Worm (Caenorhabditis elegans) whole organism, L4 larva: Measurements from ENCODE around the gene frl-1.

Experiments
- aha-1 ChIP-seq: fragments of 150-350 bp; peaks from one replicate; lab custom pipeline; 2014; ENCODE audit warnings: missing biosample characterization, missing genetic modification characterization
- ceh-44 ChIP-seq: fragments of 200-800 bp; sonication (Bioruptor generic); IDR thresholded peaks from 2 replicates; pipeline ENCODE4 v1.3.6; 2022; ENCODE audit warnings: missing genetic modification reagents, missing genetic modification characterization, missing compliant biosample characterization
- ceh-82 ChIP-seq: sonication (generic microtip); optimal IDR thresholded peaks from 2 replicates; lab custom pipeline; 2017; ENCODE audit warnings: missing biosample characterization, missing genetic modification characterization
- cey-2 ChIP-seq: sonication (generic microtip); optimal IDR thresholded peaks from 3 replicates; lab custom pipeline; 2017; ENCODE audit warnings: missing genetic modification characterization, mild to moderate bottlenecking, missing compliant biosample characterization, antibody characterized with exemption, borderline replicate concordance; ENCODE audit not compliant: insufficient read depth
- hmg-1.1 ChIP-seq: fragments of 200-800 bp; sonication (Bioruptor generic); IDR thresholded peaks from 2 replicates; pipeline ENCODE4 v1.3.6; 2022; ENCODE audit warnings: missing genetic modification reagents, missing genetic modification characterization, missing compliant biosample characterization
- lin-13 ChIP-seq: fragments of 150-350 bp; optimal IDR thresholded peaks from 2 replicates; lab custom pipeline; 2014; ENCODE audit warnings: missing biosample characterization, missing genetic modification reagents, missing genetic modification characterization
- lin-15B ChIP-seq: fragments of 150-350 bp; sonication (generic microtip); optimal IDR thresholded peaks from 3 replicates; lab custom pipeline; 2014; ENCODE audit warnings: missing biosample characterization, missing genetic modification characterization
- mep-1 ChIP-seq: fragments of 150-350 bp; sonication (generic microtip); optimal IDR thresholded peaks from 3 replicates; lab custom pipeline; 2014; ENCODE audit warnings: missing biosample characterization, missing genetic modification characterization
- nhr-237 ChIP-seq: sonication (generic microtip); optimal IDR thresholded peaks from 2 replicates; lab custom pipeline; 2017; ENCODE audit warnings: missing biosample characterization, missing genetic modification characterization
- nhr-77 ChIP-seq: fragments of 150-350 bp; optimal IDR thresholded peaks from 2 replicates; lab custom pipeline; 2014; ENCODE audit warnings: missing biosample characterization, missing genetic modification characterization
- rbr-2 ChIP-seq: sonication (generic microtip); optimal IDR thresholded peaks from 2 replicates; lab custom pipeline; 2016; ENCODE audit warnings: missing genotype, missing genetic modification characterization, missing compliant biosample characterization
- skn-1 ChIP-seq: fragments of 150-350 bp; optimal IDR thresholded peaks from 2 replicates; lab custom pipeline; 2014; ENCODE audit warnings: missing biosample characterization, missing genetic modification characterization
- snpc-4 ChIP-seq: fragments of 150-350 bp; optimal IDR thresholded peaks from 2 replicates; lab custom pipeline; 2014; ENCODE audit warnings: missing biosample characterization, missing genetic modification characterization
- unc-39 ChIP-seq: sonication (generic microtip); optimal IDR thresholded peaks from 2 replicates; lab custom pipeline; 2017; ENCODE audit warnings: missing biosample characterization, missing genetic modification characterization

DNA sequence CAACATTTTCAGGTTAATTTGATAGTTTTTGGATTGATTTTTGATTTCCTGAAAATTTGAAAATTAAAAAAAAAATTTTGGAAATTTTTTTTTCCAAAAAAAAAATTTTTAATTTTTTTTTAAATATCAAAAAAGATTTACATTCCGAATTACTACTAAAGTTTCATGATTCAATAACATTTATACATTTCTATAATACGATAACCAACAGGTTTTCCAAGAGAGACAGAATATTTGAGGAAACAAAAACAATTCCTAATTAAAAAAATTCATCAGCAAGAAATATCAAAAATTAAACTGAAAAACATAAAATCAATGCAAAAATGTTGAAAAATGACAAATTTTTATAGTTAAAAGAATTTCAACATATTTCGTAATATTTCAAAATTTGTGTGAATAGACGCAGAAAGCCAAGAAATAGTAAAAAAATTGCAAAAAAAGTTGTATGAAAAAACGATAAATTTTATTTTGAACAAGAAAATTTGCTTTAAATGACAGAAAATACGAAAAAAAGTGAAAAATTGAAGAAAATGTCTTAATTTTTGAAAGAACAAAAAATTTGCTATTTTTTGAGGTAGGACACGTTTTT is 47.3 kb upstream of the frl-1 start, which contains the start of gene Y39A3A.4:
- TF ChIP-seq ceh-82 (tag; lab: Kevin White, UChicago) = no peak
- no peak for TF ChIP-seq mep-1
- no peak for TF ChIP-seq skn-1 (tag; lab: Kevin White, UChicago)
- TF ChIP-seq nhr-237 (tag; lab: Kevin White, UChicago) = no peak
- TF ChIP-seq lin-13 (GFP tag; lab: Kevin White, UChicago) = no peak
- TF ChIP-seq aha-1 (tag; lab: Kevin White, UChicago) = no peak
- TF ChIP-seq rbr-2 = no peak
- no peak for TF ChIP-seq ceh-44
- no peak for TF ChIP-seq unc-39 (tag; lab: Kevin White, UChicago)
- TF ChIP-seq nhr-77 = no peak
- TF ChIP-seq lin-15B (tag; lab: Kevin White, UChicago) = no peak
- no peak for TF ChIP-seq cey-2 (tag; lab: Kevin White, UChicago)
- TF ChIP-seq snpc-4 (tag; lab: Kevin White, UChicago) = no peak
- no peak for TF ChIP-seq hmg-1.1 (GFP tag; lab: Robert Waterston, UW)
